Fruit fly (Drosophila melanogaster) whole organism, embryonic: ENCODE data around the gene CG8117.

Experiments
- Bdp1 ChIP-seq: fragments of 200-800 bp; sonication (Bioruptor generic); optimal IDR thresholded peaks from 3 replicates; lab custom pipeline; 2016; ENCODE audit warnings: missing biosample characterization, missing genetic modification characterization
- CG11504 ChIP-seq: fragments of 200-800 bp; sonication (Bioruptor generic); optimal IDR thresholded peaks from 3 replicates; lab custom pipeline; 2019; ENCODE audit warnings: missing biosample characterization, mild to moderate bottlenecking, missing genetic modification characterization, moderate library complexity
- CG11560 ChIP-seq: fragments of 200-800 bp; sonication (Bioruptor generic); IDR thresholded peaks from 3 replicates; pipeline ENCODE4 v1.3.6; 2022; ENCODE audit warnings: missing biosample characterization, missing genetic modification characterization
- CG12071 ChIP-seq: fragments of 200-800 bp; sonication (Bioruptor generic); optimal IDR thresholded peaks from 3 replicates; lab custom pipeline; 2018; ENCODE audit warnings: missing biosample characterization, mild to moderate bottlenecking, missing genetic modification characterization
- CG1233 ChIP-seq: fragments of 200-800 bp; sonication (Bioruptor generic); optimal IDR thresholded peaks from 4 replicates; lab custom pipeline; 2018; ENCODE audit warnings: missing biosample characterization, mild to moderate bottlenecking, missing genetic modification characterization
- CG13296 ChIP-seq: fragments of 200-800 bp; sonication (Bioruptor generic); optimal IDR thresholded peaks from 3 replicates; lab custom pipeline; 2018; ENCODE audit warnings: missing biosample characterization, mild to moderate bottlenecking, missing genetic modification characterization
- CG14710 ChIP-seq: fragments of 200-800 bp; sonication (Bioruptor generic); optimal IDR thresholded peaks from 3 replicates; lab custom pipeline; 2019; ENCODE audit warnings: missing biosample characterization, mild to moderate bottlenecking, missing genetic modification characterization, moderate library complexity
- CG1647 ChIP-seq: fragments of 200-800 bp; sonication (Bioruptor generic); optimal IDR thresholded peaks from 3 replicates; lab custom pipeline; 2016; ENCODE audit warnings: missing biosample characterization, missing genetic modification characterization
- CG3163 ChIP-seq: fragments of 200-800 bp; sonication (Bioruptor generic); optimal IDR thresholded peaks from 3 replicates; lab custom pipeline; 2016; ENCODE audit warnings: missing biosample characterization, missing genetic modification characterization
- CG4404 ChIP-seq: fragments of 200-800 bp; sonication (Bioruptor generic); IDR thresholded peaks from 2 replicates; pipeline ENCODE4 v1.3.6; 2022; ENCODE audit warnings: missing biosample characterization, missing genetic modification characterization
- CG4730 ChIP-seq: fragments of 200-800 bp; sonication (Bioruptor generic); IDR thresholded peaks from 2 replicates; pipeline ENCODE4 v1.3.6; 2022; ENCODE audit warnings: missing biosample characterization, missing genetic modification characterization
- CG5245 ChIP-seq: fragments of 200-800 bp; sonication (Bioruptor generic); optimal IDR thresholded peaks from 3 replicates; lab custom pipeline; 2016; ENCODE audit warnings: missing biosample characterization, missing genetic modification characterization
- CG6791 ChIP-seq: fragments of 200-800 bp; sonication (Bioruptor generic); IDR thresholded peaks from 3 replicates; pipeline ENCODE4 v1.3.6; 2022; ENCODE audit warnings: missing biosample characterization, missing genetic modification characterization; ENCODE audit not compliant: partially characterized antibody
- CG7786 ChIP-seq: fragments of 200-800 bp; sonication (Bioruptor generic); optimal IDR thresholded peaks from 2 replicates; lab custom pipeline; 2016; ENCODE audit warnings: missing biosample characterization, missing genetic modification characterization
- CG7963 ChIP-seq: fragments of 200-800 bp; sonication (Bioruptor generic); IDR thresholded peaks from 3 replicates; pipeline ENCODE4 v1.3.6; 2022; ENCODE audit warnings: missing biosample characterization, missing genetic modification characterization; ENCODE audit not compliant: partially characterized antibody
- CTCF ChIP-seq: fragments of 200-800 bp; sonication (Bioruptor generic); optimal IDR thresholded peaks from 2 replicates; lab custom pipeline; 2017; ENCODE audit warnings: missing biosample characterization, mild to moderate bottlenecking, missing genetic modification characterization, moderate library complexity
- D19B ChIP-seq: fragments of 200-800 bp; sonication (Bioruptor generic); optimal IDR thresholded peaks from 2 replicates; lab custom pipeline; 2017; ENCODE audit warnings: missing biosample characterization, mild to moderate bottlenecking, missing genetic modification characterization
- Eip74EF ChIP-seq, 2 experiments: fragments of 200-800 bp in 1 of 2; fragments of >200 bp in 1 of 2; sonication (Bioruptor generic) in 1 of 2; optimal IDR thresholded peaks; 2 replicates each; lab custom pipeline; 2017 to 2019; ENCODE audit warnings: missing biosample characterization in 2 of 2, missing genetic modification characterization in 2 of 2, mild to moderate bottlenecking in 1 of 2, moderate library complexity in 1 of 2
- GATAe ChIP-seq: fragments of 200-800 bp; sonication (Bioruptor generic); conservative IDR thresholded peaks from 2 replicates; pipeline ENCODE4 v1.3.6; 2022; ENCODE audit warnings: missing biosample characterization, missing genetic modification characterization
- HLH54F ChIP-seq: fragments of 200-800 bp; sonication (Bioruptor generic); optimal IDR thresholded peaks from 3 replicates; lab custom pipeline; 2016; ENCODE audit warnings: missing biosample characterization, missing genetic modification characterization
- Lhr ChIP-seq: fragments of 200-800 bp; sonication (Bioruptor generic); optimal IDR thresholded peaks from 3 replicates; lab custom pipeline; 2017; ENCODE audit warnings: mild to moderate bottlenecking, missing biosample characterization, missing genetic modification reagents, missing genetic modification characterization
- Mad ChIP-seq: fragments of 200-800 bp; sonication (Bioruptor generic); optimal IDR thresholded peaks from 2 replicates; lab custom pipeline; 2016; ENCODE audit warnings: missing biosample characterization, missing genetic modification characterization
- Mrtf ChIP-seq: fragments of 200-800 bp; sonication (Bioruptor generic); IDR thresholded peaks from 3 replicates; pipeline ENCODE4 v1.3.6; 2022; ENCODE audit warnings: missing biosample characterization, missing genetic modification characterization
- Nf-YC ChIP-seq: fragments of 200-800 bp; optimal IDR thresholded peaks from 3 replicates; lab custom pipeline; 2019; ENCODE audit warnings: missing biosample characterization, mild to moderate bottlenecking, missing genetic modification characterization, moderate library complexity
- Pdp1 ChIP-seq, 2 experiments: fragments of 200-800 bp; sonication (Bioruptor generic); optimal IDR thresholded peaks; 3 replicates each; lab custom pipeline; 2016; ENCODE audit warnings: missing biosample characterization in 2 of 2, missing genetic modification characterization in 2 of 2, mild to moderate bottlenecking in 1 of 2, moderate library complexity in 1 of 2
- ara ChIP-seq: fragments of 200-800 bp; sonication (Bioruptor generic); IDR thresholded peaks from 2 replicates; pipeline ENCODE4 v1.3.6; 2022; ENCODE audit warnings: missing biosample characterization, missing genetic modification characterization
- bigmax ChIP-seq: fragments of 200-800 bp; sonication (Bioruptor generic); optimal IDR thresholded peaks from 2 replicates; lab custom pipeline; 2018; ENCODE audit warnings: missing biosample characterization, mild to moderate bottlenecking, missing genetic modification characterization
- bsh ChIP-seq, 2 experiments: fragments of 200-800 bp; sonication (Bioruptor generic); optimal IDR thresholded peaks; 2 replicates each; lab custom pipeline; 2017 to 2018; ENCODE audit warnings: mild to moderate bottlenecking in 2 of 2, missing biosample characterization in 2 of 2, missing genetic modification characterization in 2 of 2, moderate library complexity in 1 of 2
- chif ChIP-seq, 2 experiments: fragments of 200-800 bp; sonication (Bioruptor generic); optimal IDR thresholded peaks; 3 replicates each; lab custom pipeline; 2016; ENCODE audit warnings: missing biosample characterization in 2 of 2, missing genetic modification characterization in 2 of 2
- emc ChIP-seq: fragments of 200-800 bp; sonication (Bioruptor generic); optimal IDR thresholded peaks from 2 replicates; lab custom pipeline; 2016; ENCODE audit warnings: missing biosample characterization, missing genetic modification characterization
- esg ChIP-seq: fragments of 200-800 bp; sonication (Bioruptor generic); conservative IDR thresholded peaks from 2 replicates; pipeline ENCODE4 v1.3.6; 2022; ENCODE audit warnings: missing biosample characterization, missing genetic modification characterization
- ewg ChIP-seq: fragments of 200-800 bp; sonication (Bioruptor generic); optimal IDR thresholded peaks from 3 replicates; lab custom pipeline; 2017; ENCODE audit warnings: mild to moderate bottlenecking, missing biosample characterization, missing genetic modification reagents, missing genetic modification characterization
- gt ChIP-seq: fragments of 200-800 bp; sonication (Bioruptor generic); IDR thresholded peaks from 2 replicates; pipeline ENCODE4 v1.3.6; 2022; ENCODE audit warnings: missing biosample characterization, missing genetic modification characterization
- hb ChIP-seq: fragments of 200-800 bp; sonication (Bioruptor generic); IDR thresholded peaks from 3 replicates; pipeline ENCODE4 v1.3.6; 2022; ENCODE audit warnings: missing biosample characterization, missing genetic modification characterization; ENCODE audit not compliant: partially characterized antibody
- hkb ChIP-seq, 2 experiments: fragments of 200-800 bp in 1 of 2; fragments of >200 bp in 1 of 2; sonication (Bioruptor generic) in 1 of 2; IDR thresholded peaks in 1 of 2; optimal IDR thresholded peaks in 1 of 2; 2 replicates each; pipeline versions ENCODE4 v1.3.6 to Lab custom; 2017 to 2022; ENCODE audit warnings: missing biosample characterization in 1 of 2, missing genetic modification characterization in 1 of 2
- insv ChIP-seq, 2 experiments: fragments of 200-800 bp; sonication (Bioruptor generic); optimal IDR thresholded peaks; 3 replicates each; lab custom pipeline; 2016 to 2018; ENCODE audit warnings: missing biosample characterization in 2 of 2, missing genetic modification characterization in 2 of 2
- lmd ChIP-seq: fragments of 200-800 bp; sonication (Bioruptor generic); IDR thresholded peaks from 2 replicates; pipeline ENCODE4 v1.3.6; 2022; ENCODE audit warnings: missing biosample characterization, missing genetic modification characterization
- lov ChIP-seq, 2 experiments: fragments of 200-800 bp in 1 of 2; fragments of >200 bp in 1 of 2; sonication (Bioruptor generic) in 1 of 2; IDR thresholded peaks in 1 of 2; optimal IDR thresholded peaks in 1 of 2; 2 replicates in 1 of 2; 3 replicates in 1 of 2; pipeline versions ENCODE4 v1.3.6 to Lab custom; 2017 to 2022; ENCODE audit warnings: missing biosample characterization in 1 of 2, missing genetic modification characterization in 1 of 2
- nerfin-2 ChIP-seq: fragments of 200-800 bp; sonication (Bioruptor generic); IDR thresholded peaks from 2 replicates; pipeline ENCODE4 v1.3.6; 2022; ENCODE audit warnings: missing biosample characterization, missing genetic modification characterization; ENCODE audit not compliant: partially characterized antibody
- onecut ChIP-seq: fragments of 200-800 bp; sonication (Bioruptor generic); IDR thresholded peaks from 2 replicates; pipeline ENCODE4 v1.3.6; 2022; ENCODE audit warnings: missing biosample characterization, missing genetic modification characterization
- otp ChIP-seq: fragments of 200-800 bp; sonication (Bioruptor generic); IDR thresholded peaks from 3 replicates; pipeline ENCODE4, ENCODE4 v1.3.6; 2022; ENCODE audit warnings: missing biosample characterization, missing genetic modification characterization
- pan ChIP-seq, 4 experiments: fragments of >200 bp in 3 of 4; fragments of 200-800 bp in 1 of 4; sonication (Bioruptor generic) in 1 of 4; optimal IDR thresholded peaks in 3 of 4; IDR thresholded peaks in 1 of 4; 2 replicates each; pipeline versions ENCODE4 v1.3.6 to Lab custom; 2017 to 2022; ENCODE audit warnings: missing biosample characterization in 2 of 4, missing genetic modification characterization in 2 of 4, mixed read lengths in 1 of 4
- ranshi ChIP-seq: fragments of 200-800 bp; sonication (Bioruptor generic); IDR thresholded peaks from 2 replicates; pipeline ENCODE4 v1.3.6; 2022; ENCODE audit warnings: missing biosample characterization, missing genetic modification characterization
- row ChIP-seq: fragments of 200-800 bp; sonication (Bioruptor generic); IDR thresholded peaks from 3 replicates; pipeline ENCODE4 v1.3.6; 2022; ENCODE audit warnings: missing biosample characterization, missing genetic modification characterization
- shn ChIP-seq: fragments of 200-800 bp; sonication (Bioruptor generic); optimal IDR thresholded peaks from 3 replicates; lab custom pipeline; 2016; ENCODE audit warnings: missing biosample characterization, missing genetic modification characterization
- tgo ChIP-seq: fragments of 200-800 bp; sonication (Bioruptor generic); IDR thresholded peaks from 3 replicates; pipeline ENCODE4 v1.3.6; 2022; ENCODE audit warnings: missing biosample characterization, missing genetic modification characterization
- unc-4 ChIP-seq: fragments of 200-800 bp; sonication (Bioruptor generic); IDR thresholded peaks from 2 replicates; pipeline ENCODE4 v1.3.6; 2022; ENCODE audit warnings: missing biosample characterization, missing genetic modification characterization; ENCODE audit not compliant: partially characterized antibody
- zfh1 ChIP-seq: fragments of 200-800 bp; sonication (Bioruptor generic); IDR thresholded peaks from 3 replicates; pipeline ENCODE4 v1.3.6; 2022; ENCODE audit warnings: missing biosample characterization, missing genetic modification characterization

CG8117 gene

DNA sequence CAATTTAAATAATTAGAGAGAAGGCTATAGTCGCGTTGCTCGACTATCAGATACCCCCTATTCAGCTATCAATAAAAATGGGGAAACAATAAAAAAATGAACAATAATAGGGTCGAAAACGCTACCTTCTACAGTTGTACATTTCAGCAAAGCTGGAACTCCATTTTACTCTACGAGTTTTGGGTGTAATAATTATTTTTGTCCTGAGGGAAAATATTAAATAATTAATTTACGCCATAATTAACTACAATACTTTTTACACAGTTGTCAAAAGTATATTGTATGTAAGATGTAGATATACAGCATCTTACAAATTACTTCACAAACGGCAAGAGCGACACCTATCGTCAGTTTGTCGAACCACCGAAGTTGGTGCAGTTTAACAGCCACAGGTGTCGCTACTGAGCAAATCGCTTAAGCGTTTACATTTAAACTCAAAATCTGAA, 9.4 kb downstream of the CG8117 start (continued):
- TF ChIP-seq CG12071 (no peak), Bdp1 (no peak), ara (GFP tag; lab: Robert Waterston, UW) (peak; percentile 23; the same call in 1 of the 2 replicates), esg (GFP tag; lab: Robert Waterston, UW) (no peak), CG11560 (tag; lab: Robert Waterston, UW) (no peak), CG4730 (GFP tag; lab: Robert Waterston, UW) (peak; percentile 26; the same call in 1 of the 2 replicates), GATAe (GFP tag; lab: Robert Waterston, UW) (no peak), CG5245 (GFP tag; lab: Kevin White, UChicago) (peak; percentile 49), CG13296 (GFP tag; lab: Kevin White, UChicago) (no peak), chif (GFP tag; optimal IDR thresholded peaks at IDR 0.05; lab: Kevin White, UChicago) (peak in 1 of 2 experiments; percentile 48), lmd (GFP tag; lab: Robert Waterston, UW) (peak; percentile 48; the same call in 1 of the 2 replicates), CG4404 (no peak), ewg (no peak), Mad (GFP tag; lab: Kevin White, UChicago) (peak; percentile 26), unc-4 (no peak), row (GFP tag; lab: Robert Waterston, UW) (0 out of 3 replicates have a peak, but pooled peaks have one; percentile 12), gt (GFP tag; lab: Robert Waterston, UW) (no peak), lov (optimal IDR thresholded peaks at IDR 0.05; lab: Kevin White, UChicago) (no peak), lov (GFP tag; IDR thresholded peaks at IDR 0.05; lab: Robert Waterston, UW) (peak; percentile 15; the same call in 1 of the 3 replicates), Eip74EF (GFP tag; optimal IDR thresholded peaks at IDR 0.05; lab: Kevin White, UChicago) (no peak), shn (GFP tag; lab: Kevin White, UChicago) (peak; percentile 4), insv (GFP tag; optimal IDR thresholded peaks at IDR 0.05; lab: Kevin White, UChicago) (peak in 1 of 2 experiments; percentile 4), CG14710 (tag; lab: Kevin White, UChicago) (peak; percentile 10), CG11504 (tag; lab: Kevin White, UChicago) (peak; percentile 71), CG7786 (GFP tag; lab: Kevin White, UChicago) (no peak), Nf-YC (tag; lab: Kevin White, UChicago) (no peak), onecut (peak; percentile 47; the same call in 1 of the 2 replicates), CG7963 (GFP tag; lab: Robert Waterston, UW) (peak; percentile 63), Pdp1 (GFP tag; optimal IDR thresholded peaks at IDR 0.05; lab: Kevin White, UChicago) (peak in 1 of 2 experiments; percentile 44), CG1233 (GFP tag; lab: Kevin White, UChicago) (no peak), CG3163 (GFP tag; lab: Kevin White, UChicago) (no peak), hkb (optimal IDR thresholded peaks at IDR 0.05; lab: Kevin White, UChicago) (no peak), hkb (GFP tag; IDR thresholded peaks at IDR 0.05; lab: Robert Waterston, UW) (no peak), Lhr (GFP tag; lab: Kevin White, UChicago) (peak; percentile 60), CG6791 (GFP tag; lab: Robert Waterston, UW) (peak; percentile 79; the same call in 2 of the 3 replicates), D19B (peak; percentile 33), CTCF (peak; percentile 97), zfh1 (GFP tag; lab: Robert Waterston, UW) (0 out of 3 replicates have a peak, but pooled peaks have one; percentile 35), hb (GFP tag; lab: Robert Waterston, UW) (peak; percentile 83; the same call in 2 of the 3 replicates), Mrtf (no peak; the same call in 2 of the 3 replicates), bsh (GFP tag; optimal IDR thresholded peaks at IDR 0.05; lab: Kevin White, UChicago) (peak in 1 of 2 experiments; percentile 41), bigmax (GFP tag; lab: Kevin White, UChicago) (no peak), CG1647 (GFP tag; lab: Kevin White, UChicago) (no peak), nerfin-2 (GFP tag; lab: Robert Waterston, UW) (peak; percentile 80), pan (optimal IDR thresholded peaks at IDR 0.05; lab: Kevin White, UChicago) (no peak), pan (GFP tag; optimal IDR thresholded peaks at IDR 0.05 in 1 of 2, IDR thresholded peaks at IDR 0.05 in 1 of 2) (peak in 1 of 2 experiments; percentile 52), HLH54F (GFP tag; lab: Kevin White, UChicago) (peak; percentile 20), emc (GFP tag; lab: Kevin White, UChicago) (peak; percentile 2), ranshi (GFP tag; lab: Robert Waterston, UW) (0 out of 2 replicates have a peak, but pooled peaks have one; percentile 22), tgo (GFP tag; lab: Robert Waterston, UW) (peak; percentile 46; the same call in 2 of the 3 replicates), otp (GFP tag; lab: Robert Waterston, UW) (0 out of 3 replicates have a peak, but pooled peaks have one; percentile 35)
